Fruit fly (Drosophila melanogaster) whole organism, embryonic: ENCODE data around the gene CG7860.

ENCODE experiments used
- CG16863 ChIP-seq: fragments of 200-800 bp; sonication (Bioruptor generic); optimal IDR thresholded peaks from 3 replicates; lab custom pipeline; 2016; ENCODE audit warnings: missing biosample characterization, missing genetic modification characterization
- CG17612 ChIP-seq: fragments of 200-800 bp; sonication (Bioruptor generic); IDR thresholded peaks from 2 replicates; pipeline ENCODE4 v1.3.6; 2022; ENCODE audit warnings: missing biosample characterization, missing genetic modification characterization
- CG3726 ChIP-seq: fragments of 200-800 bp; sonication (Bioruptor generic); IDR thresholded peaks from 3 replicates; pipeline ENCODE4, ENCODE4 v1.3.6; 2022; ENCODE audit warnings: missing biosample characterization, missing genetic modification characterization
- CG5953 ChIP-seq: fragments of 200-800 bp; sonication (Bioruptor generic); IDR thresholded peaks from 2 replicates; pipeline ENCODE4 v1.3.6; 2022; ENCODE audit warnings: missing biosample characterization, missing genetic modification characterization
- CG6175 ChIP-seq: fragments of 200-800 bp; sonication (Bioruptor generic); IDR thresholded peaks from 3 replicates; pipeline ENCODE4 v1.3.6; 2022; ENCODE audit warnings: missing biosample characterization, missing genetic modification characterization
- CG9727 ChIP-seq: fragments of 200-800 bp; sonication (Bioruptor generic); optimal IDR thresholded peaks from 3 replicates; lab custom pipeline; 2017; ENCODE audit warnings: missing biosample characterization, mild to moderate bottlenecking, missing genetic modification characterization
- CHES-1-like ChIP-seq: fragments of 200-800 bp; sonication (Bioruptor generic); optimal IDR thresholded peaks from 2 replicates; lab custom pipeline; 2016; ENCODE audit warnings: missing biosample characterization, missing genetic modification characterization
- HLH54F ChIP-seq: fragments of 200-800 bp; sonication (Bioruptor generic); optimal IDR thresholded peaks from 3 replicates; lab custom pipeline; 2016; ENCODE audit warnings: missing biosample characterization, missing genetic modification characterization
- Hey ChIP-seq: fragments of 200-800 bp; sonication (Bioruptor generic); optimal IDR thresholded peaks from 3 replicates; lab custom pipeline; 2018; ENCODE audit warnings: missing biosample characterization, mild to moderate bottlenecking, missing genetic modification characterization
- Lpt ChIP-seq: fragments of >200 bp; optimal IDR thresholded peaks from 2 replicates; lab custom pipeline; 2018; ENCODE audit warnings: missing biosample characterization, missing genetic modification characterization
- NK7.1 ChIP-seq: fragments of 200-800 bp; sonication (Bioruptor generic); optimal IDR thresholded peaks from 3 replicates; lab custom pipeline; 2016; ENCODE audit warnings: missing biosample characterization, missing genetic modification characterization
- bsh ChIP-seq, 2 experiments: fragments of 200-800 bp; sonication (Bioruptor generic); optimal IDR thresholded peaks; 2 replicates each; lab custom pipeline; 2017 to 2018; ENCODE audit warnings: mild to moderate bottlenecking in 2 of 2, missing biosample characterization in 2 of 2, missing genetic modification characterization in 2 of 2, moderate library complexity in 1 of 2
- nerfin-1 ChIP-seq: fragments of 200-800 bp; sonication (Bioruptor generic); optimal IDR thresholded peaks from 3 replicates; lab custom pipeline; 2019; ENCODE audit warnings: missing biosample characterization, mild to moderate bottlenecking, missing genetic modification characterization, moderate library complexity
- sna ChIP-seq: fragments of 200-800 bp; sonication (Bioruptor generic); IDR thresholded peaks from 2 replicates; pipeline ENCODE4 v1.3.6; 2022; ENCODE audit warnings: missing biosample characterization, missing genetic modification characterization; ENCODE audit not compliant: partially characterized antibody
- tx ChIP-seq: fragments of 200-800 bp; sonication (Bioruptor generic); optimal IDR thresholded peaks from 2 replicates; lab custom pipeline; 2016; ENCODE audit warnings: missing biosample characterization, missing genetic modification characterization

CG7860 gene

DNA sequence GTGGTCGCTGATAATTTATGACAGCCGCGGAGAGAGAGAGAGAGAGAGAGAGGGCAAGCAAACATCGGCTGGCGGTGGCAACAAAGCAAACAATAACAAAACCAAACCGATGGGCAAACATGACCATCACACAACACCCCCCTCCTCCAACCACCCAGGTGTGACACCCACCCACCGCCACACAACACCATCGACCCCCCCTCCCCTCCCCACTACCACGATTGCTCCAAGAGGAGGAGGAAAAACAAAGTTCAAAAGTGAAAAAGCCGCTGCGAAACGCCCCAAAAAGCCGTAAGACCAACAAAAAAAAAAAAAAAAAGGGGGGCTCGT is 50.8 kb downstream of the CG7860 start (continued):
- TF ChIP-seq NK7.1 (GFP tag; lab: Kevin White, UChicago) (no peak), bsh (GFP tag; optimal IDR thresholded peaks at IDR 0.05; lab: Kevin White, UChicago) (peak in 1 of 2 experiments; percentile 12), CG6175 (GFP tag; lab: Robert Waterston, UW) (no peak), CHES-1-like (GFP tag; lab: Kevin White, UChicago) (no peak), Hey (no peak), nerfin-1 (tag; lab: Kevin White, UChicago) (no peak), sna (GFP tag; lab: Robert Waterston, UW) (no peak), tx (no peak), Lpt (GFP tag; lab: Kevin White, UChicago) (no peak), HLH54F (GFP tag; lab: Kevin White, UChicago) (no peak), CG16863 (no peak), CG5953 (GFP tag; lab: Robert Waterston, UW) (no peak), CG17612 (no peak), CG9727 (GFP tag; lab: Kevin White, UChicago) (no peak), CG3726 (GFP tag; lab: Robert Waterston, UW) (no peak)
